Worm (Caenorhabditis elegans): ENCODE data around the gene K07C11.8.

Gene K07C11.8

DNA sequence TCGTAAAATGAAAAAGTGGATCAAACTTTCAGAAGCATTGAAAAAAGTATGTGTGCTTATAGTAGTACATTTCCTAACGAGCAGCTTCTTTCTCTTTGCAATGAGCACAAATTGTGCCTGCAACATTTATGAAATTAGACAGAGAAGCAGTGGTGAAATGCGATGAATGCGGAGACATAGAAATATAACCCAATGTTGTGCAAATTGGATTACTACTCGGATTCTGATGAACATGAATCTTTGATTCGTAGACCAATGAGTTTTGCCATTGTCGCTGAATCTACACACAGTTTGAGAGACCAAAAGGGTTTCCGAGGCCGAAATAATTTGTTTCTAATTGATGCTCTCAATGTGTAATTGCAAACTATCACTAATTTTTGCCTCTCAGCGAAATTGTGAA, 36.3 kb upstream of the K07C11.8 start:
- TF ChIP-seq ets-7 (tag; optimal IDR thresholded peaks at IDR 0.05) (no peak), hnd-1 (tag; optimal IDR thresholded peaks at IDR 0.05) (no peak), aly-1 (tag; optimal IDR thresholded peaks at IDR 0.05) (no peak), F13C5.2 (tag; optimal IDR thresholded peaks at IDR 0.05) (no peak), ceh-36 (tag; optimal IDR thresholded peaks at IDR 0.05) (no peak), B0310.2 (tag; optimal IDR thresholded peaks at IDR 0.05) (no peak), scrt-1 (GFP tag; IDR thresholded peaks at IDR 0.05) (no peak), tbx-11 (GFP tag; IDR thresholded peaks at IDR 0.05) (no peak), hmbx-1 (tag; optimal IDR thresholded peaks at IDR 0.05) (no peak), tbx-37 (GFP tag; conservative IDR thresholded peaks at IDR 0.05) (no peak), ceh-13 (GFP tag; optimal IDR thresholded peaks at IDR 0.05) (no peak)

ce11 chrV:8252532-8252931, 34.8 kb upstream of the K07C11.8 start:
- no peak for TF ChIP-seq pes-1 (GFP tag; IDR thresholded peaks at IDR 0.05)
- TF ChIP-seq ceh-36 (tag; optimal IDR thresholded peaks at IDR 0.05) = no peak
- TF ChIP-seq tra-4 (tag; optimal IDR thresholded peaks at IDR 0.05) = no peak
- no peak for TF ChIP-seq hnd-1 (tag; optimal IDR thresholded peaks at IDR 0.05)
- TF ChIP-seq ama-1 (optimal IDR thresholded peaks at IDR 0.05) = no peak
- no peak for TF ChIP-seq sea-1 (GFP tag; conservative IDR thresholded peaks at IDR 0.05)
- TF ChIP-seq ceh-13 (GFP tag; optimal IDR thresholded peaks at IDR 0.05) = no peak
- TF ChIP-seq tbx-11 (GFP tag; IDR thresholded peaks at IDR 0.05) = no peak
- no peak for TF ChIP-seq F13C5.2 (tag; optimal IDR thresholded peaks at IDR 0.05)
- TF ChIP-seq hmbx-1 (tag; optimal IDR thresholded peaks at IDR 0.05) = no peak
- TF ChIP-seq B0310.2 (tag; optimal IDR thresholded peaks at IDR 0.05) = no peak
- TF ChIP-seq flt-1 (GFP tag; IDR thresholded peaks at IDR 0.05) = no peak
- no peak for TF ChIP-seq hmg-4 (GFP tag; optimal IDR thresholded peaks at IDR 0.05)
- no peak for TF ChIP-seq ets-7 (tag; optimal IDR thresholded peaks at IDR 0.05)
- TF ChIP-seq tbx-37 (GFP tag; conservative IDR thresholded peaks at IDR 0.05) = no peak
- TF ChIP-seq scrt-1 (GFP tag; IDR thresholded peaks at IDR 0.05) = no peak
- TF ChIP-seq aly-1 (tag; optimal IDR thresholded peaks at IDR 0.05) = no peak

ce11 chrV:8251075-8251474, 33.4 kb upstream of the K07C11.8 start:
- TF ChIP-seq tra-4 (tag; optimal IDR thresholded peaks at IDR 0.05) (no peak), hmg-4 (GFP tag; optimal IDR thresholded peaks at IDR 0.05) (no peak), tbx-11 (GFP tag; IDR thresholded peaks at IDR 0.05) (no peak), tbx-37 (GFP tag; conservative IDR thresholded peaks at IDR 0.05) (no peak), ama-1 (optimal IDR thresholded peaks at IDR 0.05) (no peak), hnd-1 (tag; optimal IDR thresholded peaks at IDR 0.05) (no peak), B0310.2 (tag; optimal IDR thresholded peaks at IDR 0.05) (no peak), flt-1 (GFP tag; IDR thresholded peaks at IDR 0.05) (no peak), ceh-36 (tag; optimal IDR thresholded peaks at IDR 0.05) (no peak), aly-1 (tag; optimal IDR thresholded peaks at IDR 0.05) (no peak)

ce11 chrV:8250208-8250607, 32.5 kb upstream of the K07C11.8 start, which contains the start of gene C16D9.6:
Gene C16D9.6 (minus strand): TSS chrV:8250308.
- TF ChIP-seq tbx-11 (GFP tag; IDR thresholded peaks at IDR 0.05) (no peak), scrt-1 (GFP tag; IDR thresholded peaks at IDR 0.05) (no peak)

ce11 chrV:8247311-8248105, 29.8 kb upstream of the K07C11.8 start:
- TF ChIP-seq ama-1 (optimal IDR thresholded peaks at IDR 0.05) (peak; percentile 48), tbx-37 (GFP tag; conservative IDR thresholded peaks at IDR 0.05) (no peak)

ce11 chrV:8245457-8245856, 27.8 kb upstream of the K07C11.8 start, which contains the start of gene C16D9.5:
Gene C16D9.5 (minus strand): TSS chrV:8245557.
- no peak for TF ChIP-seq hnd-1 (tag; optimal IDR thresholded peaks at IDR 0.05)
- TF ChIP-seq flt-1 (GFP tag; IDR thresholded peaks at IDR 0.05) = no peak
- no peak for TF ChIP-seq F13C5.2 (tag; optimal IDR thresholded peaks at IDR 0.05)
- no peak for TF ChIP-seq pes-1 (GFP tag; IDR thresholded peaks at IDR 0.05)
- no peak for TF ChIP-seq tbx-37 (GFP tag; conservative IDR thresholded peaks at IDR 0.05)
- no peak for TF ChIP-seq hmg-4 (GFP tag; optimal IDR thresholded peaks at IDR 0.05)
- TF ChIP-seq ets-7 (tag; optimal IDR thresholded peaks at IDR 0.05) = no peak
- no peak for TF ChIP-seq aly-1 (tag; optimal IDR thresholded peaks at IDR 0.05)
- no peak for TF ChIP-seq ceh-36 (tag; optimal IDR thresholded peaks at IDR 0.05)
- TF ChIP-seq hmbx-1 (tag; optimal IDR thresholded peaks at IDR 0.05) = no peak
- no peak for TF ChIP-seq scrt-1 (GFP tag; IDR thresholded peaks at IDR 0.05)
- no peak for TF ChIP-seq tbx-11 (GFP tag; IDR thresholded peaks at IDR 0.05)
- TF ChIP-seq ceh-13 (GFP tag; optimal IDR thresholded peaks at IDR 0.05) = no peak
- no peak for TF ChIP-seq tra-4 (tag; optimal IDR thresholded peaks at IDR 0.05)
- no peak for TF ChIP-seq B0310.2 (tag; optimal IDR thresholded peaks at IDR 0.05)
- no peak for TF ChIP-seq ama-1 (optimal IDR thresholded peaks at IDR 0.05)
- TF ChIP-seq sea-1 (GFP tag; conservative IDR thresholded peaks at IDR 0.05) = no peak

DNA sequence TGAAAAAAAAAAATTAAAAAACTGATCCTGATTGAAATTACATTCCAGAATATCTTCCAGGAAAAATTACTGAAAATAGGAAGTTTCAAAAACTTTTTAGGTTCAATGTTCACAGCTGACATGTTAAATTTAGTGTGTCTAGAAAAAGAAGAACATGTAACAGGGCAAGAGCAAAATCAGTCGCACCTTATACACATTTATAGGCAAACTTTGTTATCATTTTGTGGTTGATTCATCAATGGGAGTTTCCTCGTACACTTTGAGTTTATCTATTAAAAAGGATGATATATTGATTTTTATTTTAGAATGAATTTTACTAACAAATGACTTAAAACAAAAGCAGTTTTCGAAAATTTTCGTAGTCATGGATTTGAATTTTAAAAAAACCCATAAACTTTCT, 25.5 kb upstream of the K07C11.8 start:
- no peak for TF ChIP-seq ceh-36 (tag; optimal IDR thresholded peaks at IDR 0.05)
- TF ChIP-seq B0310.2 (tag; optimal IDR thresholded peaks at IDR 0.05) = no peak
- no peak for TF ChIP-seq aly-1 (tag; optimal IDR thresholded peaks at IDR 0.05)
- TF ChIP-seq hmg-4 (GFP tag; optimal IDR thresholded peaks at IDR 0.05) = no peak
- no peak for TF ChIP-seq scrt-1 (GFP tag; IDR thresholded peaks at IDR 0.05)
- no peak for TF ChIP-seq F13C5.2 (tag; optimal IDR thresholded peaks at IDR 0.05)
- TF ChIP-seq hnd-1 (tag; optimal IDR thresholded peaks at IDR 0.05) = no peak
- no peak for TF ChIP-seq tbx-37 (GFP tag; conservative IDR thresholded peaks at IDR 0.05)
- TF ChIP-seq sea-1 (GFP tag; conservative IDR thresholded peaks at IDR 0.05) = no peak

- TF ChIP-seq tbx-37 (GFP tag; conservative IDR thresholded peaks at IDR 0.05) (no peak), scrt-1 (GFP tag; IDR thresholded peaks at IDR 0.05) (no peak), hmbx-1 (tag; optimal IDR thresholded peaks at IDR 0.05) (no peak), hnd-1 (tag; optimal IDR thresholded peaks at IDR 0.05) (no peak)
These were observed 25.1 kb upstream of the K07C11.8 start, which contains the start of gene C16D9.4 for ce11 chrV:8242798-8243197. Gene C16D9.4 (minus strand): TSS chrV:8242898.

All from whole organism, early embryonic.